Worm (Caenorhabditis elegans) whole organism, late embryonic: ENCODE measurements around the gene dars-2.

Experiments
- C08G9.2 ChIP-seq: sonication (generic microtip); optimal IDR thresholded peaks from 2 replicates; lab custom pipeline; 2016; ENCODE audit warnings: mild to moderate bottlenecking, missing genetic modification characterization, moderate library complexity, missing compliant biosample characterization
- C38D4.7 ChIP-seq: fragments of 200-800 bp; sonication (Bioruptor generic); optimal IDR thresholded peaks from 2 replicates; lab custom pipeline; 2018; ENCODE audit warnings: mild to moderate bottlenecking, missing genetic modification characterization, moderate library complexity, missing compliant biosample characterization
- F13H6.1 ChIP-seq: sonication (generic microtip); optimal IDR thresholded peaks from 2 replicates; lab custom pipeline; 2016; ENCODE audit warnings: missing genetic modification characterization, missing compliant biosample characterization
- K02D7.2 ChIP-seq: sonication (generic microtip); optimal IDR thresholded peaks from 2 replicates; lab custom pipeline; 2017; ENCODE audit warnings: mild to moderate bottlenecking, missing genetic modification characterization, missing compliant biosample characterization
- K09A11.1 ChIP-seq: sonication (generic microtip); optimal IDR thresholded peaks from 2 replicates; lab custom pipeline; 2017; ENCODE audit warnings: antibody characterized with exemption, mild to moderate bottlenecking, missing genetic modification characterization, missing compliant biosample characterization; ENCODE audit not compliant: insufficient read depth
- ama-1 ChIP-seq: fragments of 150-350 bp; optimal IDR thresholded peaks from 2 replicates; lab custom pipeline; 2014
- ceh-19 ChIP-seq: fragments of 200-800 bp; sonication (Bioruptor generic); optimal IDR thresholded peaks from 2 replicates; lab custom pipeline; 2018; ENCODE audit warnings: mild to moderate bottlenecking, missing genetic modification characterization, missing compliant biosample characterization
- ceh-22 ChIP-seq: sonication (generic microtip); optimal IDR thresholded peaks from 2 replicates; lab custom pipeline; 2017; ENCODE audit warnings: missing biosample characterization, missing genetic modification characterization
- ceh-24 ChIP-seq: sonication (generic microtip); optimal IDR thresholded peaks from 2 replicates; lab custom pipeline; 2016; ENCODE audit warnings: mild to moderate bottlenecking, missing genetic modification characterization, missing compliant biosample characterization
- ceh-31 ChIP-seq: sonication (generic microtip); optimal IDR thresholded peaks from 2 replicates; lab custom pipeline; 2016; ENCODE audit warnings: missing genetic modification characterization, missing compliant biosample characterization
- ceh-34 ChIP-seq: sonication (generic microtip); optimal IDR thresholded peaks from 2 replicates; lab custom pipeline; 2016; ENCODE audit warnings: mild to moderate bottlenecking, missing genetic modification characterization, missing compliant biosample characterization
- ceh-48 ChIP-seq: sonication (generic microtip); optimal IDR thresholded peaks from 2 replicates; lab custom pipeline; 2016; ENCODE audit warnings: missing genetic modification characterization, inconsistent platforms, missing compliant biosample characterization
- ceh-9 ChIP-seq: sonication (generic microtip); optimal IDR thresholded peaks from 2 replicates; lab custom pipeline; 2016; ENCODE audit warnings: mild to moderate bottlenecking, missing genetic modification characterization, inconsistent platforms, missing compliant biosample characterization
- dve-1 ChIP-seq: sonication (generic microtip); optimal IDR thresholded peaks from 2 replicates; lab custom pipeline; 2017; ENCODE audit warnings: antibody characterized with exemption, mild to moderate bottlenecking, missing genetic modification characterization, missing compliant biosample characterization
- elt-2 ChIP-seq: sonication (generic microtip); optimal IDR thresholded peaks from 2 replicates; lab custom pipeline; 2016; ENCODE audit warnings: missing genetic modification reagents, missing genetic modification characterization, missing compliant biosample characterization
- ets-4 ChIP-seq: sonication (generic microtip); optimal IDR thresholded peaks from 2 replicates; lab custom pipeline; 2016; ENCODE audit warnings: missing genetic modification characterization, missing compliant biosample characterization
- eyg-1 ChIP-seq: sonication (generic microtip); optimal IDR thresholded peaks from 2 replicates; lab custom pipeline; 2016; ENCODE audit warnings: missing genotype, missing genetic modification characterization, missing compliant biosample characterization
- fax-1 ChIP-seq: sonication (generic microtip); optimal IDR thresholded peaks from 2 replicates; lab custom pipeline; 2016; ENCODE audit warnings: missing genotype, missing genetic modification characterization, missing compliant biosample characterization
- fkh-10 ChIP-seq: fragments of 150-350 bp; optimal IDR thresholded peaks from 2 replicates; lab custom pipeline; 2014; ENCODE audit warnings: missing biosample characterization, missing genetic modification reagents, missing genetic modification characterization
- hlh-8 ChIP-seq: sonication (generic microtip); optimal IDR thresholded peaks from 2 replicates; lab custom pipeline; 2016; ENCODE audit warnings: missing genotype, missing genetic modification characterization, missing compliant biosample characterization
- lin-11 ChIP-seq: fragments of 200-800 bp; sonication (Bioruptor generic); optimal IDR thresholded peaks from 2 replicates; lab custom pipeline; 2018; ENCODE audit warnings: mild to moderate bottlenecking, missing genetic modification characterization, missing compliant biosample characterization
- madf-2 ChIP-seq: sonication (generic microtip); optimal IDR thresholded peaks from 2 replicates; lab custom pipeline; 2017; ENCODE audit warnings: missing genetic modification characterization, missing compliant biosample characterization
- nhr-232 ChIP-seq: sonication (generic microtip); optimal IDR thresholded peaks from 2 replicates; lab custom pipeline; 2016; ENCODE audit warnings: missing genetic modification characterization, missing compliant biosample characterization
- pat-9 ChIP-seq: fragments of 200-800 bp; sonication (Bioruptor generic); optimal IDR thresholded peaks from 2 replicates; lab custom pipeline; 2018; ENCODE audit warnings: mild to moderate bottlenecking, missing genetic modification characterization, moderate library complexity, missing compliant biosample characterization
- pax-1 ChIP-seq: fragments of 150-350 bp; optimal IDR thresholded peaks from 2 replicates; lab custom pipeline; 2014; ENCODE audit warnings: missing biosample characterization, missing genetic modification characterization
- pha-4 ChIP-seq: fragments of 150-350 bp; optimal IDR thresholded peaks from 2 replicates; lab custom pipeline; 2018; ENCODE audit warnings: missing biosample characterization, missing genetic modification reagents, missing genetic modification characterization
- pqm-1 ChIP-seq: sonication (generic microtip); optimal IDR thresholded peaks from 2 replicates; lab custom pipeline; 2016; ENCODE audit warnings: missing genetic modification characterization, missing compliant biosample characterization
- pros-1 ChIP-seq: fragments of 150-350 bp; optimal IDR thresholded peaks from 2 replicates; lab custom pipeline; 2014; ENCODE audit warnings: missing biosample characterization, missing genetic modification reagents, missing genetic modification characterization
- rnt-1 ChIP-seq: sonication (generic microtip); optimal IDR thresholded peaks from 2 replicates; lab custom pipeline; 2016; ENCODE audit warnings: missing genetic modification characterization, missing compliant biosample characterization
- sox-2 ChIP-seq: fragments of 200-800 bp; sonication (Bioruptor generic); IDR thresholded peaks from 2 replicates; pipeline ENCODE4 v1.3.6; 2022; ENCODE audit warnings: missing genetic modification reagents, missing genetic modification characterization, missing compliant biosample characterization
- syd-9 ChIP-seq: sonication (generic microtip); optimal IDR thresholded peaks from 2 replicates; lab custom pipeline; 2016; ENCODE audit warnings: mild to moderate bottlenecking, missing genetic modification characterization, moderate library complexity, missing compliant biosample characterization
- tbx-2 ChIP-seq: sonication (generic microtip); optimal IDR thresholded peaks from 2 replicates; lab custom pipeline; 2016; ENCODE audit warnings: missing genetic modification characterization, missing compliant biosample characterization
- unc-42 ChIP-seq: sonication (generic microtip); optimal IDR thresholded peaks from 2 replicates; lab custom pipeline; 2016; ENCODE audit warnings: missing genotype, missing genetic modification characterization, missing compliant biosample characterization
- unc-86 ChIP-seq: sonication (generic microtip); optimal IDR thresholded peaks from 2 replicates; lab custom pipeline; 2016; ENCODE audit warnings: missing genetic modification characterization, missing compliant biosample characterization

The dars-2 gene

DNA sequence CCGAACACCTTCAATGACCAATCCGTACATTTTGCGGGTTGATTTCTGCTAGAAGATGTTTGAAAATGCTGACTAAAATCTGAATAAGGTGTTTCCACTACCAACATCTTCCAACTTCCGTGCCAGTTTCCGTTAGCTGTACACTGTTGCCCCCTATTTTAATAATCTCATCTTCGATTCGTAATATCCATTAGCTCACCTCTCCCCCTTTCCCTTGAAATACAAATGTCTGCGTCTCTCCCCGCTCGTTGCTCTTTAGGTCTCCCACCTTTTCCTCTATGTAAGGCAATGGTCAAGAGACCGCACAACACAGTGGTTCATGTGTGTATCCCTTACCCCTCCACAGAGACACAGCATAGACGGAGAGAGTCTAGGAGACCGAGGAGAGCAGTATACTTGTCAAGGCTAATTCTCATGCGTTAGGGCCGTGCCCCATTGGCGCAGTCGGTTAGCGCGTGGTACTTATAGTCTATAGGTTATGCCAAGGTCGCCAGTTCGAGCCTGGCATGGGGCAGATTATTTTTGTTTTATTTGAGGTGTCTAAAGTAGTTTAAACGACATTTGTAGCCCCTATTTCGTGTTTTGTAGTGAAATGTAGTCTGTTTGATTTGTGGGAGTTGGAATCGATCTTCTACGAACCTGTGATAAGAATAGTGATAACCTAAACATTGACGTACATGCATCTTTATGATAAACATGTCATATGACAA lies 46.6 kb upstream of the dars-2 start, which contains the start of gene gcy-33 (continued):
- peak; percentile 39 for TF ChIP-seq pros-1 (tag; lab: Kevin White, UChicago)
- TF ChIP-seq nhr-232 (tag; lab: Kevin White, UChicago), result peak; percentile 94
- TF ChIP-seq ceh-48 (tag; lab: Kevin White, UChicago), result peak; percentile 88
- TF ChIP-seq hlh-8, result peak; percentile 75
- peak; percentile 97 for TF ChIP-seq tbx-2 (tag; lab: Kevin White, UChicago)
- peak; percentile 95 for TF ChIP-seq ceh-19 (GFP tag; lab: Kevin White, UChicago)
- TF ChIP-seq C38D4.7 (GFP tag; lab: Kevin White, UChicago), result peak; percentile 91
- TF ChIP-seq madf-2, result peak; percentile 94
- TF ChIP-seq ama-1, result no peak
- TF ChIP-seq pat-9 (tag; lab: Kevin White, UChicago), result peak; percentile 93
- TF ChIP-seq pqm-1 (tag; lab: Kevin White, UChicago), result peak; percentile 93
- TF ChIP-seq F13H6.1 (tag; lab: Kevin White, UChicago), result peak; percentile 89
- peak; percentile 97 for TF ChIP-seq unc-86 (tag; lab: Kevin White, UChicago)
- TF ChIP-seq ceh-34 (tag; lab: Kevin White, UChicago), result peak; percentile 95
- peak; percentile 88 for TF ChIP-seq K02D7.2 (tag; lab: Kevin White, UChicago)
- TF ChIP-seq ceh-9 (tag; lab: Kevin White, UChicago), result peak; percentile 80
- TF ChIP-seq rnt-1 (tag; lab: Kevin White, UChicago), result peak; percentile 85
- peak; percentile 88 for TF ChIP-seq unc-42
- peak; percentile 48 for TF ChIP-seq fkh-10 (GFP tag; lab: Kevin White, UChicago)
- TF ChIP-seq ceh-31 (tag; lab: Kevin White, UChicago), result peak; percentile 91
- peak; percentile 86 for TF ChIP-seq lin-11
- TF ChIP-seq elt-2 (tag; lab: Kevin White, UChicago), result peak; percentile 97
- peak; percentile 88 for TF ChIP-seq fax-1

ce11 chrV:12002866-12003485 lies 45.6 kb upstream of the dars-2 start, which contains the start of gene cpr-9:
Gene cpr-9, plus strand, starts transcription at chrV:12003053.
- no peak for TF ChIP-seq nhr-232 (tag; lab: Kevin White, UChicago)
- no peak for TF ChIP-seq ets-4 (tag; lab: Kevin White, UChicago)
- TF ChIP-seq elt-2 (tag; lab: Kevin White, UChicago), result peak; percentile 51
- TF ChIP-seq, all 69 proteins: peak for 1

- TF ChIP-seq eyg-1 (tag; lab: Kevin White, UChicago) (no peak), K09A11.1 (tag; lab: Kevin White, UChicago) (no peak), ama-1 (no peak), dve-1 (tag; lab: Kevin White, UChicago) (no peak), lin-11 (no peak), unc-86 (tag; lab: Kevin White, UChicago) (no peak), C08G9.2 (tag; lab: Kevin White, UChicago) (no peak), syd-9 (tag; lab: Kevin White, UChicago) (no peak), ceh-19 (GFP tag; lab: Kevin White, UChicago) (no peak)
- TF ChIP-seq, all 69 proteins: peak for 0
Observed at ce11 chrV:12004501-12004940, 44.0 kb upstream of the dars-2 start.

DNA sequence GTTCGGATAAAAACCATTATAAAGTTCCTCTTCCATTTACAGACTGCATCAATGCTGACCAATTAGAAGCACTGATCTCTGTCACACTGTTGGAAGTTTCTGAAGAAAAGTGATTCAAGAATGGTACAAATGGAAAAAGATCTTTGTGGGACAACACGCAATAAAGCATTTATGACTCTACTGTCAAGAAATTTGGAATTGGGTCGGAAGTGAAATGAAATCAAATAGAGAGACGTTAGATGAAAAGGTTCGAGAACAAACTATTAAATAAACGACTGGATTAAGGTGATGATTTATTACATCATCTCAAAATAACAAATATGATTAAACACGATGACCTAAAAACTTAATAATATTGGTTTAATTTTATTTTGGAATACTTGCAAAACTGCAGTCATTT lies 42.0 kb upstream of the dars-2 start, which contains the start of gene F57F5.3:
Gene F57F5.3 (minus strand): TSS at position 101 of the 400 bp plus-strand sequence.
- no peak for TF ChIP-seq ceh-19 (GFP tag; lab: Kevin White, UChicago)
- TF ChIP-seq pha-4 (tag; lab: Kevin White, UChicago), result no peak
- no peak for TF ChIP-seq ceh-24
- TF ChIP-seq, all 69 proteins: peak for 0

DNA sequence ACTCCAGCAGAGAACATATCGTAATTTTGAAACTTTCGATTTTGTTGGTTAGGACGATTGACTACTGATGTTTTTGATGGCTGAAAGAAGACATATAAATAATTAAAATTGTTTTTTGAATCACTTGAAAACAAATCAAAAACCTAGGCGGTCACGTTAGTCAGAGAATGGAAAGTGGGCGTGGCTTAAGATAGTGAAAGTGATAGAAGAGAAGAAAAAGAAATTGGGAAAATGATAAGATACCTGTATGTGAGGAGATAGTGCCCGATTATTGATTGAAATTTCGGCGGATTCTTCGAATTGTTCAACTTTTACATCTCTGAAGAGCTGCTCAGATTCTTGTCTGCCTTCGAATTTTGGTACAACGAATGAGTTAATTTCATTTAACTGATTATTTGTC lies 36.9 kb upstream of the dars-2 start:
- TF ChIP-seq sox-2 (GFP tag; lab: Robert Waterston, UW) (no peak), ceh-22 (no peak), rnt-1 (tag; lab: Kevin White, UChicago) (no peak), nhr-232 (tag; lab: Kevin White, UChicago) (no peak), pax-1 (tag; lab: Kevin White, UChicago) (no peak)
